Worm (Caenorhabditis elegans) whole organism, late embryonic: ENCODE measurements around the gene C53D6.6.

ENCODE experiments used
- C38D4.7 ChIP-seq: fragments of 200-800 bp; sonication (Bioruptor generic); optimal IDR thresholded peaks from 2 replicates; lab custom pipeline; 2018; ENCODE audit warnings: mild to moderate bottlenecking, missing genetic modification characterization, moderate library complexity, missing compliant biosample characterization
- K02D7.2 ChIP-seq: sonication (generic microtip); optimal IDR thresholded peaks from 2 replicates; lab custom pipeline; 2017; ENCODE audit warnings: mild to moderate bottlenecking, missing genetic modification characterization, missing compliant biosample characterization
- K09A11.1 ChIP-seq: sonication (generic microtip); optimal IDR thresholded peaks from 2 replicates; lab custom pipeline; 2017; ENCODE audit warnings: antibody characterized with exemption, mild to moderate bottlenecking, missing genetic modification characterization, missing compliant biosample characterization; ENCODE audit not compliant: insufficient read depth
- Y22D7AL.16 ChIP-seq: sonication (generic microtip); optimal IDR thresholded peaks from 2 replicates; lab custom pipeline; 2016; ENCODE audit warnings: missing genetic modification characterization, missing compliant biosample characterization
- ahr-1 ChIP-seq: sonication (generic microtip); optimal IDR thresholded peaks from 2 replicates; lab custom pipeline; 2016; ENCODE audit warnings: missing genetic modification characterization, missing compliant biosample characterization
- ceh-14 ChIP-seq: sonication (generic microtip); optimal IDR thresholded peaks from 2 replicates; lab custom pipeline; 2016; ENCODE audit warnings: missing genotype, missing genetic modification characterization, missing compliant biosample characterization
- ceh-30 ChIP-seq: fragments of 150-350 bp; optimal IDR thresholded peaks from 2 replicates; lab custom pipeline; 2014; ENCODE audit warnings: missing biosample characterization, missing genetic modification characterization
- ceh-34 ChIP-seq: sonication (generic microtip); optimal IDR thresholded peaks from 2 replicates; lab custom pipeline; 2016; ENCODE audit warnings: mild to moderate bottlenecking, missing genetic modification characterization, missing compliant biosample characterization
- ceh-45 ChIP-seq: fragments of 200-800 bp; sonication (Bioruptor generic); IDR thresholded peaks from 2 replicates; pipeline ENCODE4 v1.3.6; 2022; ENCODE audit warnings: missing genetic modification reagents, missing genetic modification characterization, missing compliant biosample characterization
- ceh-48 ChIP-seq: sonication (generic microtip); optimal IDR thresholded peaks from 2 replicates; lab custom pipeline; 2016; ENCODE audit warnings: missing genetic modification characterization, inconsistent platforms, missing compliant biosample characterization
- ceh-6 ChIP-seq: fragments of 200-800 bp; sonication (Bioruptor generic); optimal IDR thresholded peaks from 2 replicates; lab custom pipeline; 2018; ENCODE audit warnings: mild to moderate bottlenecking, missing genetic modification characterization, missing compliant biosample characterization
- dve-1 ChIP-seq: sonication (generic microtip); optimal IDR thresholded peaks from 2 replicates; lab custom pipeline; 2017; ENCODE audit warnings: antibody characterized with exemption, mild to moderate bottlenecking, missing genetic modification characterization, missing compliant biosample characterization
- elt-2 ChIP-seq: sonication (generic microtip); optimal IDR thresholded peaks from 2 replicates; lab custom pipeline; 2016; ENCODE audit warnings: missing genetic modification reagents, missing genetic modification characterization, missing compliant biosample characterization
- ets-4 ChIP-seq: sonication (generic microtip); optimal IDR thresholded peaks from 2 replicates; lab custom pipeline; 2016; ENCODE audit warnings: missing genetic modification characterization, missing compliant biosample characterization
- fkh-10 ChIP-seq: fragments of 150-350 bp; optimal IDR thresholded peaks from 2 replicates; lab custom pipeline; 2014; ENCODE audit warnings: missing biosample characterization, missing genetic modification reagents, missing genetic modification characterization
- hlh-13 ChIP-seq: fragments of 200-800 bp; sonication (Bioruptor generic); optimal IDR thresholded peaks from 2 replicates; lab custom pipeline; 2018; ENCODE audit warnings: mild to moderate bottlenecking, missing genetic modification characterization, missing compliant biosample characterization
- hlh-15 ChIP-seq: sonication (generic microtip); optimal IDR thresholded peaks from 2 replicates; lab custom pipeline; 2016; ENCODE audit warnings: missing genetic modification characterization, missing compliant biosample characterization
- nfya-1 ChIP-seq: sonication (generic microtip); optimal IDR thresholded peaks from 2 replicates; lab custom pipeline; 2017; ENCODE audit warnings: missing genetic modification characterization, mild to moderate bottlenecking, missing compliant biosample characterization, antibody characterized with exemption, moderate library complexity
- nhr-11 ChIP-seq: fragments of 150-350 bp; optimal IDR thresholded peaks from 2 replicates; lab custom pipeline; 2014; ENCODE audit warnings: missing biosample characterization, missing genetic modification characterization
- odd-2 ChIP-seq: sonication (generic microtip); optimal IDR thresholded peaks from 2 replicates; lab custom pipeline; 2017; ENCODE audit warnings: antibody characterized with exemption, mild to moderate bottlenecking, missing genetic modification characterization, missing compliant biosample characterization
- pag-3 ChIP-seq: sonication (generic microtip); optimal IDR thresholded peaks from 2 replicates; lab custom pipeline; 2016; ENCODE audit warnings: missing compliant biosample characterization, missing genetic modification characterization, borderline replicate concordance
- pax-1 ChIP-seq: fragments of 150-350 bp; optimal IDR thresholded peaks from 2 replicates; lab custom pipeline; 2014; ENCODE audit warnings: missing biosample characterization, missing genetic modification characterization
- ref-2 ChIP-seq: sonication (generic microtip); optimal IDR thresholded peaks from 2 replicates; lab custom pipeline; 2016; ENCODE audit warnings: missing genetic modification characterization, missing compliant biosample characterization
- rnt-1 ChIP-seq: sonication (generic microtip); optimal IDR thresholded peaks from 2 replicates; lab custom pipeline; 2016; ENCODE audit warnings: missing genetic modification characterization, missing compliant biosample characterization
- sox-2 ChIP-seq: fragments of 200-800 bp; sonication (Bioruptor generic); IDR thresholded peaks from 2 replicates; pipeline ENCODE4 v1.3.6; 2022; ENCODE audit warnings: missing genetic modification reagents, missing genetic modification characterization, missing compliant biosample characterization
- syd-9 ChIP-seq: sonication (generic microtip); optimal IDR thresholded peaks from 2 replicates; lab custom pipeline; 2016; ENCODE audit warnings: mild to moderate bottlenecking, missing genetic modification characterization, moderate library complexity, missing compliant biosample characterization
- unc-3 ChIP-seq, 2 experiments: fragments of 200-800 bp in 1 of 2; sonication (Bioruptor generic) in 1 of 2; sonication (generic microtip) in 1 of 2; conservative IDR thresholded peaks in 1 of 2; optimal IDR thresholded peaks in 1 of 2; 2 replicates each; pipeline versions ENCODE4 v1.3.6 to Lab custom; 2016 to 2022; ENCODE audit warnings: missing compliant biosample characterization in 2 of 2, missing genetic modification characterization in 2 of 2, missing genetic modification reagents in 1 of 2
- unc-86 ChIP-seq: sonication (generic microtip); optimal IDR thresholded peaks from 2 replicates; lab custom pipeline; 2016; ENCODE audit warnings: missing genetic modification characterization, missing compliant biosample characterization
- zip-5 ChIP-seq: sonication (generic microtip); optimal IDR thresholded peaks from 2 replicates; lab custom pipeline; 2016; ENCODE audit warnings: missing genetic modification characterization, missing compliant biosample characterization
- ztf-16 ChIP-seq: sonication (generic microtip); optimal IDR thresholded peaks from 2 replicates; lab custom pipeline; 2017; ENCODE audit warnings: missing genetic modification characterization, missing compliant biosample characterization

C53D6.6 gene

ce11 chrIV:9005310-9005709 is 27.2 kb downstream of the C53D6.6 start, which contains the start of gene unc-129 (continued):
- no peak for TF ChIP-seq ahr-1 (tag; lab: Kevin White, UChicago)
- TF ChIP-seq ets-4 (tag; lab: Kevin White, UChicago) = no peak

- TF ChIP-seq rnt-1 (tag; lab: Kevin White, UChicago) (no peak), ceh-45 (no peak)
These were observed 29.8 kb downstream of the C53D6.6 start, which contains the start of gene C53D6.8 for ce11 chrIV:9002636-9003035. TSS of gene C53D6.8 (minus strand) at chrIV:9002736.

- no peak for TF ChIP-seq rnt-1 (tag; lab: Kevin White, UChicago)
- TF ChIP-seq unc-3 (GFP tag; conservative IDR thresholded peaks at IDR 0.05; lab: Robert Waterston, UW) = no peak
- TF ChIP-seq unc-3 (tag; optimal IDR thresholded peaks at IDR 0.05; lab: Kevin White, UChicago) = no peak
- TF ChIP-seq pax-1 = no peak
- no peak for TF ChIP-seq C38D4.7
- no peak for TF ChIP-seq ceh-14
- TF ChIP-seq unc-86 (tag; lab: Kevin White, UChicago) = no peak
These were observed 31.3 kb downstream of the C53D6.6 start for ce11 chrIV:9001184-9001583.

ce11 chrIV:9000664-9001063 is 31.8 kb downstream of the C53D6.6 start:
- no peak for TF ChIP-seq hlh-15 (tag; lab: Kevin White, UChicago)
- TF ChIP-seq sox-2 (GFP tag; lab: Robert Waterston, UW) = no peak
- TF ChIP-seq ceh-6 (GFP tag; lab: Kevin White, UChicago) = no peak
- no peak for TF ChIP-seq fkh-10 (GFP tag; lab: Kevin White, UChicago)
- TF ChIP-seq zip-5 (tag; lab: Kevin White, UChicago) = no peak
- TF ChIP-seq ztf-16 (tag; lab: Kevin White, UChicago) = no peak
- no peak for TF ChIP-seq Y22D7AL.16 (tag; lab: Kevin White, UChicago)
- no peak for TF ChIP-seq ceh-30 (tag; lab: Kevin White, UChicago)
- TF ChIP-seq dve-1 (tag; lab: Kevin White, UChicago) = no peak

- TF ChIP-seq pag-3 (tag; lab: Kevin White, UChicago) (no peak), syd-9 (tag; lab: Kevin White, UChicago) (no peak), hlh-13 (GFP tag; lab: Kevin White, UChicago) (no peak), K02D7.2 (no peak), nhr-11 (tag; lab: Kevin White, UChicago) (no peak)
These were observed 38.0 kb downstream of the C53D6.6 start for ce11 chrIV:8994487-8994886.

- TF ChIP-seq odd-2 (tag; lab: Kevin White, UChicago) (no peak), ceh-48 (tag; lab: Kevin White, UChicago) (no peak), ref-2 (tag; lab: Kevin White, UChicago) (no peak), K09A11.1 (tag; lab: Kevin White, UChicago) (no peak)
These were observed 39.7 kb downstream of the C53D6.6 start, which contains the start of gene mltn-12 for ce11 chrIV:8992786-8993185. TSS of gene mltn-12 (plus strand) at chrIV:8993086.

ce11 chrIV:8986761-8987316 is 45.6 kb downstream of the C53D6.6 start, which contains the start of gene bre-1:
TSS of gene bre-1 (plus strand) at chrIV:8987266.
- TF ChIP-seq elt-2 (tag; lab: Kevin White, UChicago) = peak; percentile 81
- TF ChIP-seq nfya-1 (tag; lab: Kevin White, UChicago) = peak; percentile 19
- TF ChIP-seq ceh-48 (tag; lab: Kevin White, UChicago) = peak; percentile 81
- TF ChIP-seq ceh-34 = no peak
